Worm (Caenorhabditis elegans) whole organism, early embryonic: Measurements from ENCODE around the gene try-10.

Experiments used
- F13C5.2 ChIP-seq: sonication (generic microtip); optimal IDR thresholded peaks from 2 replicates; lab custom pipeline; 2017; ENCODE audit warnings: mild to moderate bottlenecking, missing genetic modification characterization, inconsistent platforms, missing compliant biosample characterization
- ama-1 ChIP-seq: fragments of 150-350 bp; optimal IDR thresholded peaks from 2 replicates; lab custom pipeline; 2014
- ets-7 ChIP-seq: sonication (generic microtip); optimal IDR thresholded peaks from 2 replicates; lab custom pipeline; 2016; ENCODE audit warnings: missing genotype, missing genetic modification characterization, missing compliant biosample characterization
- flt-1 ChIP-seq: fragments of 200-800 bp; sonication (Bioruptor generic); IDR thresholded peaks from 2 replicates; pipeline ENCODE4 v1.3.6; 2022; ENCODE audit warnings: missing genetic modification characterization, missing compliant biosample characterization
- hmbx-1 ChIP-seq: sonication (generic microtip); optimal IDR thresholded peaks from 2 replicates; lab custom pipeline; 2016; ENCODE audit warnings: mild to moderate bottlenecking, missing genetic modification characterization, missing compliant biosample characterization
- pes-1 ChIP-seq: fragments of 200-800 bp; sonication (Bioruptor generic); IDR thresholded peaks from 2 replicates; pipeline ENCODE4 v1.3.6; 2022; ENCODE audit warnings: missing genetic modification reagents, missing genetic modification characterization, missing compliant biosample characterization
- tbx-11 ChIP-seq: fragments of 200-800 bp; sonication (Bioruptor generic); IDR thresholded peaks from 2 replicates; pipeline ENCODE4 v1.3.6; 2022; ENCODE audit warnings: missing genetic modification characterization, missing compliant biosample characterization
- tra-4 ChIP-seq: sonication (generic microtip); optimal IDR thresholded peaks from 2 replicates; lab custom pipeline; 2017; ENCODE audit warnings: missing genetic modification characterization, missing compliant biosample characterization

DNA sequence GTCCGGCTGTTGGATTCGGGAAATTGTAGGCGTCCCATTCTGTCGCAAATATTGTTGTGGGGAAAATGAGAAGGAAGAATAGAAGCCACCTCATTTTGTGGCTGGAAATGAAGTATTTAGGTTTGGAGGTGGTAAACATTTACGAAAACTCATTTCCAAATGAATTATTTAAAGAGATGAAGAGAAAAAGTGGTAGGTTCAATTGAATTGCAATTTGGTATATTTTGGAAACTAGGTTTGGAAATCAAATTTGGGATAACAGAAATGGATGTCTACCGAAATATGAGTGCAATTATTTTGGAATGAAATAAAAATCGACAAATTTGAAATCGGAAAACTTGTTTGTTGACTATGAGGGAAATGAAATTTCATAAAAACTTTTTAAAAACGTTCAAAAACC, 4.2 kb downstream of the try-10 start, which contains the start of gene F15B9.10:
- no peak for TF ChIP-seq tra-4 (tag; lab: Kevin White, UChicago)
- TF ChIP-seq ama-1, result no peak
- TF ChIP-seq pes-1, result no peak
- TF ChIP-seq tbx-11 (GFP tag; lab: Robert Waterston, UW), result no peak
- no peak for TF ChIP-seq F13C5.2 (tag; lab: Kevin White, UChicago)
- no peak for TF ChIP-seq flt-1 (GFP tag; lab: Robert Waterston, UW)
- TF ChIP-seq hmbx-1 (tag; lab: Kevin White, UChicago), result no peak
- no peak for TF ChIP-seq ets-7 (tag; lab: Kevin White, UChicago)
